Fruit fly (Drosophila melanogaster) whole organism, embryonic: ENCODE data around the gene CG17646.

Experiments used
- Blimp-1 ChIP-seq: fragments of 200-800 bp; sonication (Bioruptor generic); optimal IDR thresholded peaks from 3 replicates; lab custom pipeline; 2018; ENCODE audit warnings: missing biosample characterization, missing genetic modification characterization, mild to moderate bottlenecking, moderate library complexity, missing genetic modification reagents
- Bteb2 ChIP-seq: fragments of 200-800 bp; sonication (Bioruptor generic); optimal IDR thresholded peaks from 2 replicates; lab custom pipeline; 2016; ENCODE audit warnings: missing biosample characterization, missing genetic modification characterization
- CG12659 ChIP-seq: fragments of 200-800 bp; sonication (Bioruptor generic); optimal IDR thresholded peaks from 3 replicates; lab custom pipeline; 2017; ENCODE audit warnings: mild to moderate bottlenecking, missing biosample characterization, missing genetic modification reagents, missing genetic modification characterization
- CG14710 ChIP-seq: fragments of 200-800 bp; sonication (Bioruptor generic); optimal IDR thresholded peaks from 3 replicates; lab custom pipeline; 2019; ENCODE audit warnings: missing biosample characterization, mild to moderate bottlenecking, missing genetic modification characterization, moderate library complexity
- CG1603 ChIP-seq: fragments of 200-800 bp; sonication (Bioruptor generic); optimal IDR thresholded peaks from 2 replicates; lab custom pipeline; 2019; ENCODE audit warnings: missing biosample characterization, mild to moderate bottlenecking, missing genetic modification characterization, moderate library complexity
- CG17385 ChIP-seq: fragments of 200-800 bp; sonication (Bioruptor generic); optimal IDR thresholded peaks from 3 replicates; lab custom pipeline; 2018; ENCODE audit warnings: missing biosample characterization, mild to moderate bottlenecking, missing genetic modification characterization
- CG18476 ChIP-seq: fragments of 200-800 bp; sonication (Bioruptor generic); optimal IDR thresholded peaks from 2 replicates; lab custom pipeline; 2016; ENCODE audit warnings: missing biosample characterization, mild to moderate bottlenecking, missing genetic modification characterization
- CG18599 ChIP-seq: fragments of 200-800 bp; sonication (Bioruptor generic); optimal IDR thresholded peaks from 3 replicates; lab custom pipeline; 2017; ENCODE audit warnings: missing biosample characterization, missing genetic modification characterization, mild to moderate bottlenecking, moderate library complexity, missing genetic modification reagents
- CG2712 ChIP-seq: fragments of 200-800 bp; optimal IDR thresholded peaks from 3 replicates; lab custom pipeline; 2019; ENCODE audit warnings: missing biosample characterization, mild to moderate bottlenecking, missing genetic modification characterization, moderate library complexity
- CG3065 ChIP-seq: fragments of 200-800 bp; sonication (Bioruptor generic); optimal IDR thresholded peaks from 2 replicates; lab custom pipeline; 2016; ENCODE audit warnings: missing biosample characterization, missing genetic modification characterization
- CG8359 ChIP-seq: fragments of 200-800 bp; sonication (Bioruptor generic); optimal IDR thresholded peaks from 2 replicates; lab custom pipeline; 2017; ENCODE audit warnings: missing biosample characterization, mild to moderate bottlenecking, missing genetic modification characterization, borderline replicate concordance
- CG8388 ChIP-seq: fragments of 200-800 bp; sonication (Bioruptor generic); optimal IDR thresholded peaks from 2 replicates; lab custom pipeline; 2019; ENCODE audit warnings: missing biosample characterization, mild to moderate bottlenecking, missing genetic modification characterization, moderate library complexity
- CHES-1-like ChIP-seq: fragments of 200-800 bp; sonication (Bioruptor generic); optimal IDR thresholded peaks from 2 replicates; lab custom pipeline; 2016; ENCODE audit warnings: missing biosample characterization, missing genetic modification characterization
- Dp ChIP-seq: fragments of 200-800 bp; sonication (Bioruptor generic); optimal IDR thresholded peaks from 2 replicates; lab custom pipeline; 2018; ENCODE audit warnings: missing biosample characterization, mild to moderate bottlenecking, missing genetic modification characterization, moderate library complexity
- Fer1 ChIP-seq: fragments of 200-800 bp; sonication (Bioruptor generic); optimal IDR thresholded peaks from 2 replicates; lab custom pipeline; 2017; ENCODE audit warnings: missing biosample characterization, mild to moderate bottlenecking, missing genetic modification characterization
- Gug ChIP-seq: fragments of 200-800 bp; sonication (Bioruptor generic); IDR thresholded peaks from 4 replicates; pipeline ENCODE4 v1.3.6; 2022; ENCODE audit warnings: missing biosample characterization, missing genetic modification characterization
- HLH4C ChIP-seq: fragments of 200-800 bp; sonication (Bioruptor generic); IDR thresholded peaks from 3 replicates; pipeline ENCODE4 v1.3.6; 2022; ENCODE audit warnings: missing biosample characterization, missing genetic modification characterization; ENCODE audit not compliant: partially characterized antibody
- HmgD ChIP-seq: fragments of 200-800 bp; sonication (Bioruptor generic); optimal IDR thresholded peaks from 3 replicates; lab custom pipeline; 2016; ENCODE audit warnings: missing biosample characterization, missing genetic modification characterization
- Lim3 ChIP-seq: fragments of 200-800 bp; sonication (Bioruptor generic); IDR thresholded peaks from 2 replicates; pipeline ENCODE4 v1.3.6; 2022; ENCODE audit warnings: missing biosample characterization, missing genetic modification characterization
- MESR4 ChIP-seq: fragments of 200-800 bp; sonication (Bioruptor generic); optimal IDR thresholded peaks from 2 replicates; lab custom pipeline; 2018; ENCODE audit warnings: missing biosample characterization, mild to moderate bottlenecking, missing genetic modification characterization, moderate library complexity
- MTF-1 ChIP-seq: fragments of 200-800 bp; sonication (Bioruptor generic); optimal IDR thresholded peaks from 2 replicates; lab custom pipeline; 2018; ENCODE audit warnings: missing biosample characterization, mild to moderate bottlenecking, missing genetic modification characterization, borderline replicate concordance
- Nf-YB ChIP-seq: fragments of 200-800 bp; sonication (Bioruptor generic); optimal IDR thresholded peaks from 3 replicates; lab custom pipeline; 2019; ENCODE audit warnings: missing biosample characterization, mild to moderate bottlenecking, missing genetic modification characterization, moderate library complexity
- Opbp ChIP-seq: fragments of 200-800 bp; sonication (Bioruptor generic); IDR thresholded peaks from 3 replicates; pipeline ENCODE4 v1.3.6; 2022; ENCODE audit warnings: missing biosample characterization, missing genetic modification characterization; ENCODE audit not compliant: partially characterized antibody
- Pdp1 ChIP-seq, 2 experiments: fragments of 200-800 bp; sonication (Bioruptor generic); optimal IDR thresholded peaks; 3 replicates each; lab custom pipeline; 2016; ENCODE audit warnings: missing biosample characterization in 2 of 2, missing genetic modification characterization in 2 of 2, mild to moderate bottlenecking in 1 of 2, moderate library complexity in 1 of 2
- ara ChIP-seq: fragments of 200-800 bp; sonication (Bioruptor generic); IDR thresholded peaks from 2 replicates; pipeline ENCODE4 v1.3.6; 2022; ENCODE audit warnings: missing biosample characterization, missing genetic modification characterization
- bsh ChIP-seq, 2 experiments: fragments of 200-800 bp; sonication (Bioruptor generic); optimal IDR thresholded peaks; 2 replicates each; lab custom pipeline; 2017 to 2018; ENCODE audit warnings: mild to moderate bottlenecking in 2 of 2, missing biosample characterization in 2 of 2, missing genetic modification characterization in 2 of 2, moderate library complexity in 1 of 2
- chinmo ChIP-seq: fragments of 200-800 bp; sonication (Bioruptor generic); IDR thresholded peaks from 4 replicates; pipeline ENCODE4 v1.3.6; 2022; ENCODE audit warnings: missing biosample characterization, missing genetic modification characterization; ENCODE audit not compliant: partially characterized antibody
- dm ChIP-seq: fragments of 200-800 bp; sonication (Bioruptor generic); optimal IDR thresholded peaks from 3 replicates; lab custom pipeline; 2016; ENCODE audit warnings: missing biosample characterization, missing genetic modification characterization
- gce ChIP-seq: fragments of 200-800 bp; sonication (Bioruptor generic); IDR thresholded peaks from 3 replicates; pipeline ENCODE4 v1.3.6; 2022; ENCODE audit warnings: missing biosample characterization, missing genetic modification characterization
- gsb-n ChIP-seq: fragments of 200-800 bp; sonication (Bioruptor generic); optimal IDR thresholded peaks from 3 replicates; lab custom pipeline; 2018; ENCODE audit warnings: missing biosample characterization, mild to moderate bottlenecking, missing genetic modification characterization
- hkb ChIP-seq, 2 experiments: fragments of 200-800 bp in 1 of 2; fragments of >200 bp in 1 of 2; sonication (Bioruptor generic) in 1 of 2; IDR thresholded peaks in 1 of 2; optimal IDR thresholded peaks in 1 of 2; 2 replicates each; pipeline versions ENCODE4 v1.3.6 to Lab custom; 2017 to 2022; ENCODE audit warnings: missing biosample characterization in 1 of 2, missing genetic modification characterization in 1 of 2
- jing ChIP-seq: fragments of 200-800 bp; sonication (Bioruptor generic); optimal IDR thresholded peaks from 2 replicates; lab custom pipeline; 2018; ENCODE audit warnings: missing biosample characterization, mild to moderate bottlenecking, missing genetic modification characterization
- lab ChIP-seq: fragments of 200-800 bp; sonication (Bioruptor generic); optimal IDR thresholded peaks from 3 replicates; lab custom pipeline; 2017; ENCODE audit warnings: missing biosample characterization, missing genetic modification characterization, mild to moderate bottlenecking, moderate library complexity, missing genetic modification reagents
- nerfin-1 ChIP-seq: fragments of 200-800 bp; sonication (Bioruptor generic); optimal IDR thresholded peaks from 3 replicates; lab custom pipeline; 2019; ENCODE audit warnings: missing biosample characterization, mild to moderate bottlenecking, missing genetic modification characterization, moderate library complexity
- nerfin-2 ChIP-seq: fragments of 200-800 bp; sonication (Bioruptor generic); IDR thresholded peaks from 2 replicates; pipeline ENCODE4 v1.3.6; 2022; ENCODE audit warnings: missing biosample characterization, missing genetic modification characterization; ENCODE audit not compliant: partially characterized antibody
- nom ChIP-seq: fragments of 200-800 bp; sonication (Bioruptor generic); optimal IDR thresholded peaks from 2 replicates; lab custom pipeline; 2017; ENCODE audit warnings: missing biosample characterization, missing genetic modification characterization, mild to moderate bottlenecking, moderate library complexity, missing genetic modification reagents
- scrt ChIP-seq: fragments of 200-800 bp; sonication (Bioruptor generic); optimal IDR thresholded peaks from 2 replicates; lab custom pipeline; 2018; ENCODE audit warnings: missing biosample characterization, mild to moderate bottlenecking, missing genetic modification characterization, moderate library complexity
- seq ChIP-seq: fragments of 200-800 bp; sonication (Bioruptor generic); IDR thresholded peaks from 2 replicates; pipeline ENCODE4 v1.3.6; 2022; ENCODE audit warnings: missing biosample characterization, missing genetic modification characterization
- toy ChIP-seq: fragments of 200-800 bp; sonication (Bioruptor generic); IDR thresholded peaks from 2 replicates; pipeline ENCODE4 v1.3.6; 2022; ENCODE audit warnings: missing biosample characterization, missing genetic modification characterization
- trh ChIP-seq: fragments of 200-800 bp; sonication (Bioruptor generic); optimal IDR thresholded peaks from 2 replicates; lab custom pipeline; 2016; ENCODE audit warnings: missing biosample characterization, missing genetic modification characterization

CG17646 gene

DNA sequence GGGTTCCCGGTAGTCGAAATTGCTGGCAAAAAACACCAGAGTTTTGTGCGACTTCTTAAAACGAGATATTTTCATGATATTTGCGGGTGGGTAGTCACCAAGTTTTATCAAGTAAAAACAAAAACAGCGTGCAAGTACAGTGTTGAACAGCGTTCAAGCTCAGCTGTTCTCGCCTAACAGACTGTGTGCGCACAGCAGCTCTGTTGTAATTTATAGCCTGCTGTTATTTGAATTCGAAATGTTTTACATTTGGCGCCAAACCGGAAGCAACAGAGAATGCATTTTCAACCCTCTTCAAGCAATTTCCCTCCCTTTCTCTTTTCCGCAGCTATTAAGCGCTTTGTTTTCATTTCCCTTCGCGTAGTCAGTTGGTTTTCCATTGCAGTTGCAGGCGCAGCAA is at the start of gene CG17646, which contains the start of gene CG17652 (continued):
- TF ChIP-seq trh (GFP tag; lab: Kevin White, UChicago) (no peak), CG8388 (GFP tag; lab: Kevin White, UChicago) (no peak), MESR4 (GFP tag; lab: Kevin White, UChicago) (peak; percentile 61), ara (GFP tag; lab: Robert Waterston, UW) (no peak), bsh (GFP tag; optimal IDR thresholded peaks at IDR 0.05; lab: Kevin White, UChicago) (peak in 1 of 2 experiments; percentile 2), CG18599 (peak; percentile 7), Pdp1 (GFP tag; optimal IDR thresholded peaks at IDR 0.05; lab: Kevin White, UChicago) (peak in 1 of 2 experiments; percentile 2), CG14710 (peak; percentile 11), toy (no peak), jing (GFP tag; lab: Kevin White, UChicago) (no peak), scrt (GFP tag; lab: Kevin White, UChicago) (peak; percentile 77), CG3065 (GFP tag; lab: Kevin White, UChicago) (no peak), CG18476 (no peak), Lim3 (GFP tag; lab: Robert Waterston, UW) (no peak), Blimp-1 (GFP tag; lab: Kevin White, UChicago) (no peak), Gug (no peak), nerfin-1 (tag; lab: Kevin White, UChicago) (peak; percentile 14), dm (GFP tag; lab: Kevin White, UChicago) (peak; percentile 22), gsb-n (tag; lab: Kevin White, UChicago) (peak; percentile 14), chinmo (0 out of 4 replicates have a peak, but pooled peaks have one; percentile 25), Fer1 (peak; percentile 31), Opbp (no peak), CG2712 (tag; lab: Kevin White, UChicago) (peak; percentile 13), nerfin-2 (GFP tag; lab: Robert Waterston, UW) (no peak), hkb (optimal IDR thresholded peaks at IDR 0.05; lab: Kevin White, UChicago) (peak; percentile 30), hkb (GFP tag; IDR thresholded peaks at IDR 0.05; lab: Robert Waterston, UW) (no peak), Bteb2 (GFP tag; lab: Kevin White, UChicago) (no peak), gce (GFP tag; lab: Robert Waterston, UW) (no peak), CG17385 (GFP tag; lab: Kevin White, UChicago) (peak; percentile 44), CG1603 (tag; lab: Kevin White, UChicago) (peak; percentile 61), HLH4C (no peak; the same call in 2 of the 3 replicates), CG12659 (peak; percentile 6), CG8359 (GFP tag; lab: Kevin White, UChicago) (no peak), MTF-1 (GFP tag; lab: Kevin White, UChicago) (peak; percentile 3), seq (GFP tag; lab: Robert Waterston, UW) (peak; percentile 13; the same call in 1 of the 2 replicates), nom (GFP tag; lab: Kevin White, UChicago) (peak; percentile 27), Nf-YB (GFP tag; lab: Kevin White, UChicago) (no peak), lab (GFP tag; lab: Kevin White, UChicago) (peak; percentile 36), HmgD (no peak), Dp (GFP tag; lab: Kevin White, UChicago) (peak; percentile 75), CHES-1-like (GFP tag; lab: Kevin White, UChicago) (peak; percentile 36)
